Worm (Caenorhabditis elegans): ENCODE data around the gene eol-1.

ce11 chrV:14027384-14027783 is 46.7 kb upstream of the eol-1 start, which contains the start of gene T08G5.3:
- TF ChIP-seq R02D3.7 (tag; optimal IDR thresholded peaks at IDR 0.05), result no peak
- TF ChIP-seq unc-39 (tag; optimal IDR thresholded peaks at IDR 0.05), result no peak
- no peak for TF ChIP-seq ama-1 (optimal IDR thresholded peaks at IDR 0.05)
- TF ChIP-seq nhr-23 (tag; optimal IDR thresholded peaks at IDR 0.05), result no peak
- TF ChIP-seq skn-1 (tag; optimal IDR thresholded peaks at IDR 0.05), result no peak
